Fruit fly (Drosophila melanogaster) whole organism, embryonic: ENCODE results near the gene Lgr1.

Source experiments
- C15 ChIP-seq: fragments of 200-800 bp; sonication (Bioruptor generic); IDR thresholded peaks from 3 replicates; pipeline ENCODE4 v1.3.6; 2022; ENCODE audit warnings: missing biosample characterization, missing genetic modification characterization
- CG10979 ChIP-seq: fragments of 200-800 bp; sonication (Bioruptor generic); optimal IDR thresholded peaks from 2 replicates; lab custom pipeline; 2018; ENCODE audit warnings: missing biosample characterization, mild to moderate bottlenecking, missing genetic modification characterization, moderate library complexity
- CG14050 ChIP-seq: fragments of 200-800 bp; sonication (Bioruptor generic); IDR thresholded peaks from 3 replicates; pipeline ENCODE4 v1.3.6; 2022; ENCODE audit warnings: missing biosample characterization, missing genetic modification characterization
- CG15011 ChIP-seq: fragments of 200-800 bp; sonication (Bioruptor generic); optimal IDR thresholded peaks from 3 replicates; lab custom pipeline; 2018; ENCODE audit warnings: missing biosample characterization, mild to moderate bottlenecking, missing genetic modification characterization
- CG1647 ChIP-seq: fragments of 200-800 bp; sonication (Bioruptor generic); optimal IDR thresholded peaks from 3 replicates; lab custom pipeline; 2016; ENCODE audit warnings: missing biosample characterization, missing genetic modification characterization
- CG17186 ChIP-seq: fragments of 200-800 bp; sonication (Bioruptor generic); optimal IDR thresholded peaks from 3 replicates; lab custom pipeline; 2017; ENCODE audit warnings: missing biosample characterization, missing genetic modification reagents, missing genetic modification characterization
- CG2120 ChIP-seq: fragments of 200-800 bp; sonication (Bioruptor generic); optimal IDR thresholded peaks from 3 replicates; lab custom pipeline; 2016; ENCODE audit warnings: missing biosample characterization, missing genetic modification characterization
- CG2889 ChIP-seq: fragments of 200-800 bp; sonication (Bioruptor generic); IDR thresholded peaks from 3 replicates; pipeline ENCODE4 v1.3.6; 2022; ENCODE audit warnings: missing biosample characterization, missing genetic modification characterization
- CG32772 ChIP-seq: fragments of 200-800 bp; sonication (Bioruptor generic); IDR thresholded peaks from 2 replicates; pipeline ENCODE4 v1.3.6; 2022; ENCODE audit warnings: missing biosample characterization, missing genetic modification characterization
- CG4360 ChIP-seq: fragments of 200-800 bp; sonication (Bioruptor generic); IDR thresholded peaks from 2 replicates; pipeline ENCODE4 v1.3.6; 2022; ENCODE audit warnings: missing biosample characterization, missing genetic modification characterization
- CG4404 ChIP-seq: fragments of 200-800 bp; sonication (Bioruptor generic); IDR thresholded peaks from 2 replicates; pipeline ENCODE4 v1.3.6; 2022; ENCODE audit warnings: missing biosample characterization, missing genetic modification characterization
- CG4617 ChIP-seq: fragments of 200-800 bp; sonication (Bioruptor generic); optimal IDR thresholded peaks from 3 replicates; lab custom pipeline; 2016; ENCODE audit warnings: missing biosample characterization, missing genetic modification characterization, borderline replicate concordance
- CG6791 ChIP-seq: fragments of 200-800 bp; sonication (Bioruptor generic); IDR thresholded peaks from 3 replicates; pipeline ENCODE4 v1.3.6; 2022; ENCODE audit warnings: missing biosample characterization, missing genetic modification characterization; ENCODE audit not compliant: partially characterized antibody
- CG7357 ChIP-seq: fragments of 200-800 bp; sonication (Bioruptor generic); IDR thresholded peaks from 3 replicates; pipeline ENCODE4 v1.3.6; 2022; ENCODE audit warnings: missing biosample characterization, missing genetic modification characterization
- CG8388 ChIP-seq: fragments of 200-800 bp; sonication (Bioruptor generic); optimal IDR thresholded peaks from 2 replicates; lab custom pipeline; 2019; ENCODE audit warnings: missing biosample characterization, mild to moderate bottlenecking, missing genetic modification characterization, moderate library complexity
- CrebB ChIP-seq: fragments of 200-800 bp; sonication (Bioruptor generic); optimal IDR thresholded peaks from 3 replicates; lab custom pipeline; 2018; ENCODE audit warnings: missing biosample characterization, mild to moderate bottlenecking, missing genetic modification characterization
- Dp ChIP-seq: fragments of 200-800 bp; sonication (Bioruptor generic); optimal IDR thresholded peaks from 2 replicates; lab custom pipeline; 2018; ENCODE audit warnings: missing biosample characterization, mild to moderate bottlenecking, missing genetic modification characterization, moderate library complexity
- E2f1 ChIP-seq: fragments of 200-800 bp; sonication (Bioruptor generic); IDR thresholded peaks from 2 replicates; pipeline ENCODE4 v1.3.6; 2022; ENCODE audit warnings: missing biosample characterization, missing genetic modification characterization
- Gug ChIP-seq: fragments of 200-800 bp; sonication (Bioruptor generic); IDR thresholded peaks from 4 replicates; pipeline ENCODE4 v1.3.6; 2022; ENCODE audit warnings: missing biosample characterization, missing genetic modification characterization
- Hr78 ChIP-seq, 2 experiments: fragments of 200-800 bp in 1 of 2; fragments of >200 bp in 1 of 2; sonication (Bioruptor generic) in 1 of 2; optimal IDR thresholded peaks; 2 replicates each; lab custom pipeline; 2017 to 2019; ENCODE audit warnings: missing biosample characterization in 2 of 2, missing genetic modification characterization in 2 of 2, mild to moderate bottlenecking in 1 of 2, moderate library complexity in 1 of 2
- MTF-1 ChIP-seq: fragments of 200-800 bp; sonication (Bioruptor generic); optimal IDR thresholded peaks from 2 replicates; lab custom pipeline; 2018; ENCODE audit warnings: missing biosample characterization, mild to moderate bottlenecking, missing genetic modification characterization, borderline replicate concordance
- Med ChIP-seq: fragments of 200-800 bp; sonication (Bioruptor generic); peaks from one replicate; lab custom pipeline; 2016; ENCODE audit warnings: missing biosample characterization, missing genetic modification characterization, mild to moderate bottlenecking, inconsistent platforms, moderate library complexity
- Nf-YA ChIP-seq: fragments of 200-800 bp; sonication (Bioruptor generic); IDR thresholded peaks from 2 replicates; pipeline ENCODE4 v1.3.6; 2022; ENCODE audit warnings: missing biosample characterization, missing genetic modification characterization
- Oaz ChIP-seq: fragments of 200-800 bp; sonication (Bioruptor generic); IDR thresholded peaks from 2 replicates; pipeline ENCODE4 v1.3.6; 2022; ENCODE audit warnings: missing biosample characterization, missing genetic modification characterization
- Oli ChIP-seq: fragments of 200-800 bp; sonication (Bioruptor generic); optimal IDR thresholded peaks from 2 replicates; lab custom pipeline; 2018; ENCODE audit warnings: missing biosample characterization, mild to moderate bottlenecking, missing genetic modification characterization, moderate library complexity
- Ptx1 ChIP-seq: fragments of 200-800 bp; sonication (Bioruptor generic); IDR thresholded peaks from 2 replicates; pipeline ENCODE4 v1.3.6; 2022; ENCODE audit warnings: missing biosample characterization, missing genetic modification characterization
- Rx ChIP-seq: fragments of 200-800 bp; sonication (Bioruptor generic); IDR thresholded peaks from 2 replicates; pipeline ENCODE4 v1.3.6; 2022; ENCODE audit warnings: missing biosample characterization, missing genetic modification characterization
- TFAM ChIP-seq: fragments of 200-800 bp; sonication (Bioruptor generic); optimal IDR thresholded peaks from 2 replicates; lab custom pipeline; 2017; ENCODE audit warnings: missing biosample characterization, missing genetic modification characterization, inconsistent platforms
- Usf ChIP-seq: fragments of 200-800 bp; sonication (Bioruptor generic); optimal IDR thresholded peaks from 2 replicates; lab custom pipeline; 2017; ENCODE audit warnings: missing genotype, missing biosample characterization, missing genetic modification characterization
- abd-A ChIP-seq: fragments of 200-800 bp; sonication (Bioruptor generic); optimal IDR thresholded peaks from 3 replicates; lab custom pipeline; 2019; ENCODE audit warnings: missing biosample characterization, mild to moderate bottlenecking, missing genetic modification characterization, moderate library complexity
- az2 ChIP-seq: fragments of 200-800 bp; sonication (Bioruptor generic); optimal IDR thresholded peaks from 3 replicates; lab custom pipeline; 2016; ENCODE audit warnings: missing biosample characterization, missing genetic modification characterization
- cas ChIP-seq: fragments of 200-800 bp; sonication (Bioruptor generic); IDR thresholded peaks from 2 replicates; pipeline ENCODE4 v1.3.6; 2022; ENCODE audit warnings: missing biosample characterization, missing genetic modification characterization
- crc ChIP-seq: fragments of 200-800 bp; sonication (Bioruptor generic); optimal IDR thresholded peaks from 2 replicates; lab custom pipeline; 2016; ENCODE audit warnings: missing biosample characterization, missing genetic modification characterization
- disco-r ChIP-seq: fragments of 200-800 bp; sonication (Bioruptor generic); optimal IDR thresholded peaks from 2 replicates; lab custom pipeline; 2016; ENCODE audit warnings: missing biosample characterization, missing genetic modification characterization
- emc ChIP-seq: fragments of 200-800 bp; sonication (Bioruptor generic); optimal IDR thresholded peaks from 2 replicates; lab custom pipeline; 2016; ENCODE audit warnings: missing biosample characterization, missing genetic modification characterization
- en ChIP-seq: fragments of 200-800 bp; sonication (Bioruptor generic); optimal IDR thresholded peaks from 2 replicates; lab custom pipeline; 2016; ENCODE audit warnings: missing biosample characterization, missing genetic modification characterization
- ewg ChIP-seq: fragments of 200-800 bp; sonication (Bioruptor generic); optimal IDR thresholded peaks from 3 replicates; lab custom pipeline; 2017; ENCODE audit warnings: mild to moderate bottlenecking, missing biosample characterization, missing genetic modification reagents, missing genetic modification characterization
- fd64A ChIP-seq: fragments of 200-800 bp; sonication (Bioruptor generic); optimal IDR thresholded peaks from 3 replicates; lab custom pipeline; 2018; ENCODE audit warnings: missing biosample characterization, mild to moderate bottlenecking, missing genetic modification characterization
- grn ChIP-seq: fragments of 200-800 bp; sonication (Bioruptor generic); optimal IDR thresholded peaks from 3 replicates; lab custom pipeline; 2017; ENCODE audit warnings: missing biosample characterization, missing genetic modification characterization
- jigr1 ChIP-seq: fragments of 200-800 bp; sonication (Bioruptor generic); IDR thresholded peaks from 3 replicates; pipeline ENCODE4 v1.3.6; 2022; ENCODE audit warnings: missing biosample characterization, missing genetic modification characterization
- mam ChIP-seq: fragments of 200-800 bp; sonication (Bioruptor generic); optimal IDR thresholded peaks from 3 replicates; lab custom pipeline; 2016; ENCODE audit warnings: missing biosample characterization, missing genetic modification characterization
- pan ChIP-seq, 4 experiments: fragments of >200 bp in 3 of 4; fragments of 200-800 bp in 1 of 4; sonication (Bioruptor generic) in 1 of 4; optimal IDR thresholded peaks in 3 of 4; IDR thresholded peaks in 1 of 4; 2 replicates each; pipeline versions ENCODE4 v1.3.6 to Lab custom; 2017 to 2022; ENCODE audit warnings: missing biosample characterization in 2 of 4, missing genetic modification characterization in 2 of 4, mixed read lengths in 1 of 4
- pita ChIP-seq: fragments of 200-800 bp; sonication (Bioruptor generic); optimal IDR thresholded peaks from 2 replicates; lab custom pipeline; 2017; ENCODE audit warnings: missing biosample characterization, mild to moderate bottlenecking, missing genetic modification characterization
- pum ChIP-seq: fragments of 200-800 bp; sonication (Bioruptor generic); optimal IDR thresholded peaks from 2 replicates; lab custom pipeline; 2016; ENCODE audit warnings: missing biosample characterization, missing genetic modification characterization
- pzg ChIP-seq: fragments of 200-800 bp; sonication (Bioruptor generic); optimal IDR thresholded peaks from 3 replicates; lab custom pipeline; 2018; ENCODE audit warnings: missing biosample characterization, mild to moderate bottlenecking, missing genetic modification characterization, moderate library complexity
- ranshi ChIP-seq: fragments of 200-800 bp; sonication (Bioruptor generic); IDR thresholded peaks from 2 replicates; pipeline ENCODE4 v1.3.6; 2022; ENCODE audit warnings: missing biosample characterization, missing genetic modification characterization
- rib ChIP-seq: fragments of 200-800 bp; sonication (Bioruptor generic); IDR thresholded peaks from 2 replicates; pipeline ENCODE4 v1.3.6; 2022; ENCODE audit warnings: missing biosample characterization, missing genetic modification characterization
- run ChIP-seq: fragments of 200-800 bp; sonication (Bioruptor generic); optimal IDR thresholded peaks from 3 replicates; lab custom pipeline; 2018; ENCODE audit warnings: missing biosample characterization, mild to moderate bottlenecking, missing genetic modification characterization
- sens-2 ChIP-seq: fragments of 200-800 bp; sonication (Bioruptor generic); IDR thresholded peaks from 2 replicates; pipeline ENCODE4 v1.3.6; 2022; ENCODE audit warnings: missing biosample characterization, missing genetic modification characterization
- slp2 ChIP-seq: fragments of 200-800 bp; sonication (Bioruptor generic); optimal IDR thresholded peaks from 2 replicates; lab custom pipeline; 2016; ENCODE audit warnings: missing biosample characterization, missing genetic modification characterization
- tll ChIP-seq, 2 experiments: fragments of 200-800 bp in 1 of 2; fragments of >200 bp in 1 of 2; sonication (Bioruptor generic) in 1 of 2; optimal IDR thresholded peaks; 2 replicates each; lab custom pipeline; 2017 to 2019; ENCODE audit warnings: missing biosample characterization in 2 of 2, missing genetic modification characterization in 2 of 2, mild to moderate bottlenecking in 1 of 2, moderate library complexity in 1 of 2
- tup ChIP-seq: fragments of 200-800 bp; sonication (Bioruptor generic); optimal IDR thresholded peaks from 2 replicates; lab custom pipeline; 2016; ENCODE audit warnings: missing biosample characterization, mild to moderate bottlenecking, missing genetic modification characterization, moderate library complexity

Gene Lgr1

dm6 chr3R:17733261-17733660 lies 7.7 kb downstream of the Lgr1 start, which contains the start of gene CG14321 (continued):
- peak; percentile 46 for TF ChIP-seq Med (GFP tag; lab: Kevin White, UChicago)
- peak; percentile 33 for TF ChIP-seq pzg
- TF ChIP-seq CG14050 (GFP tag; lab: Robert Waterston, UW): no peak
- TF ChIP-seq Usf (GFP tag; lab: Kevin White, UChicago): no peak
- TF ChIP-seq Nf-YA (GFP tag; lab: Robert Waterston, UW): no peak
- TF ChIP-seq mam (GFP tag; lab: Kevin White, UChicago): no peak
- TF ChIP-seq disco-r (GFP tag; lab: Kevin White, UChicago): no peak
- no peak for TF ChIP-seq az2 (GFP tag; lab: Kevin White, UChicago)
- no peak for TF ChIP-seq CrebB (tag; lab: Kevin White, UChicago)
- TF ChIP-seq abd-A (tag; lab: Kevin White, UChicago): no peak
- no peak for TF ChIP-seq CG17186 (GFP tag; lab: Kevin White, UChicago)
- TF ChIP-seq Rx: no peak
- TF ChIP-seq pita (GFP tag; lab: Kevin White, UChicago): no peak
- no peak for TF ChIP-seq en (GFP tag; lab: Kevin White, UChicago)
- no peak for TF ChIP-seq fd64A
- no peak for TF ChIP-seq Oli (tag; lab: Kevin White, UChicago)
- no peak for TF ChIP-seq TFAM (GFP tag; lab: Kevin White, UChicago)
- TF ChIP-seq cas (GFP tag; lab: Robert Waterston, UW): no peak
- no peak for TF ChIP-seq crc (GFP tag; lab: Kevin White, UChicago)
- TF ChIP-seq CG1647 (GFP tag; lab: Kevin White, UChicago): no peak
- no peak for TF ChIP-seq sens-2 (GFP tag; lab: Robert Waterston, UW)
- TF ChIP-seq CG4404 (GFP tag; lab: Robert Waterston, UW): no peak
- TF ChIP-seq CG7357 (GFP tag; lab: Robert Waterston, UW): no peak
- TF ChIP-seq Hr78 (GFP tag; optimal IDR thresholded peaks at IDR 0.05; lab: Kevin White, UChicago): no peak
- TF ChIP-seq CG10979: no peak
- TF ChIP-seq tll (GFP tag; optimal IDR thresholded peaks at IDR 0.05; lab: Kevin White, UChicago): no peak
- no peak for TF ChIP-seq C15
- no peak for TF ChIP-seq CG4617 (GFP tag; lab: Kevin White, UChicago)
- TF ChIP-seq CG4360 (GFP tag; lab: Robert Waterston, UW): no peak
- no peak for TF ChIP-seq E2f1
- TF ChIP-seq CG8388 (GFP tag; lab: Kevin White, UChicago): no peak
- TF ChIP-seq emc (GFP tag; lab: Kevin White, UChicago): no peak
- no peak for TF ChIP-seq CG2889 (GFP tag; lab: Robert Waterston, UW)
- TF ChIP-seq ranshi (GFP tag; lab: Robert Waterston, UW): no peak
- TF ChIP-seq MTF-1 (GFP tag; lab: Kevin White, UChicago): no peak
- TF ChIP-seq Dp (GFP tag; lab: Kevin White, UChicago): no peak
- no peak for TF ChIP-seq slp2 (GFP tag; lab: Kevin White, UChicago)
- no peak for TF ChIP-seq CG32772
- no peak for TF ChIP-seq jigr1 (GFP tag; lab: Robert Waterston, UW)
- no peak for TF ChIP-seq Oaz (GFP tag; lab: Robert Waterston, UW)
- no peak for TF ChIP-seq CG2120 (GFP tag; lab: Kevin White, UChicago)
- no peak for TF ChIP-seq Gug (GFP tag; lab: Robert Waterston, UW)
- no peak for TF ChIP-seq Ptx1 (GFP tag; lab: Robert Waterston, UW)
- peak; percentile 58; the same call in 2 of the 3 replicates for TF ChIP-seq CG6791 (GFP tag; lab: Robert Waterston, UW)
- TF ChIP-seq CG15011 (GFP tag; lab: Kevin White, UChicago): no peak
- no peak for TF ChIP-seq pan (optimal IDR thresholded peaks at IDR 0.05; lab: Kevin White, UChicago)
- TF ChIP-seq pan (GFP tag; optimal IDR thresholded peaks at IDR 0.05 in 1 of 2, IDR thresholded peaks at IDR 0.05 in 1 of 2): no peak
- TF ChIP-seq pum (GFP tag; lab: Kevin White, UChicago): no peak
- TF ChIP-seq rib (GFP tag; lab: Robert Waterston, UW): no peak
- no peak for TF ChIP-seq run (tag; lab: Kevin White, UChicago)
- TF ChIP-seq ewg (GFP tag; lab: Kevin White, UChicago): no peak
- no peak for TF ChIP-seq tup (GFP tag; lab: Kevin White, UChicago)
- TF ChIP-seq grn (GFP tag; lab: Kevin White, UChicago): no peak
